Worm (Caenorhabditis elegans) whole organism, L1 larva: ENCODE results near the gene W07G4.2.

Source experiments
- C34B4.2 ChIP-seq: sonication (generic microtip); optimal IDR thresholded peaks from 2 replicates; lab custom pipeline; 2017; ENCODE audit warnings: mild to moderate bottlenecking, missing genetic modification characterization, missing compliant biosample characterization
- egl-27 ChIP-seq, 2 experiments: fragments of 150-350 bp in 1 of 2; sonication (generic microtip); optimal IDR thresholded peaks; 3 replicates each; lab custom pipeline; 2017 to 2018; ENCODE audit warnings: missing biosample characterization in 2 of 2, missing genetic modification characterization in 2 of 2, missing genetic modification reagents in 2 of 2
- lir-3 ChIP-seq: sonication (generic microtip); optimal IDR thresholded peaks from 2 replicates; lab custom pipeline; 2016; ENCODE audit warnings: mild to moderate bottlenecking, missing genetic modification characterization, moderate library complexity, missing compliant biosample characterization; ENCODE audit not compliant: poor library complexity
- mep-1 ChIP-seq: fragments of 150-350 bp; optimal IDR thresholded peaks from 2 replicates; lab custom pipeline; 2014; ENCODE audit warnings: missing biosample characterization, missing genetic modification characterization
- nhr-11 ChIP-seq: fragments of 150-350 bp; optimal IDR thresholded peaks from 2 replicates; lab custom pipeline; 2014; ENCODE audit warnings: missing biosample characterization, missing genetic modification characterization
- nhr-12 ChIP-seq: sonication (generic microtip); optimal IDR thresholded peaks from 2 replicates; lab custom pipeline; 2017; ENCODE audit warnings: missing biosample characterization, missing genetic modification characterization
- nhr-71 ChIP-seq: sonication (generic microtip); optimal IDR thresholded peaks from 2 replicates; lab custom pipeline; 2016; ENCODE audit warnings: mild to moderate bottlenecking, missing genetic modification characterization, moderate library complexity, missing compliant biosample characterization
- unc-62 ChIP-seq: fragments of 150-350 bp; optimal IDR thresholded peaks from 2 replicates; lab custom pipeline; 2014; ENCODE audit warnings: missing biosample characterization, missing genetic modification reagents, missing genetic modification characterization
- unc-98 ChIP-seq: fragments of 200-800 bp; sonication (Bioruptor generic); IDR thresholded peaks from 2 replicates; pipeline ENCODE4 v1.3.6; 2022; ENCODE audit warnings: missing genetic modification characterization, missing compliant biosample characterization
- zag-1 ChIP-seq: fragments of 150-350 bp; optimal IDR thresholded peaks from 2 replicates; lab custom pipeline; 2014; ENCODE audit warnings: missing biosample characterization, missing genetic modification characterization
- ztf-11 ChIP-seq, 2 experiments: sonication (generic microtip); optimal IDR thresholded peaks; 2 replicates each; lab custom pipeline; 2016 to 2017; ENCODE audit warnings: missing genetic modification characterization in 2 of 2, missing biosample characterization in 1 of 2, missing compliant biosample characterization in 1 of 2

- no peak for TF ChIP-seq nhr-71 (tag; lab: Kevin White, UChicago)
- no peak for TF ChIP-seq unc-98
- TF ChIP-seq mep-1 (tag; lab: Kevin White, UChicago), result no peak
- no peak for TF ChIP-seq lir-3 (tag; lab: Kevin White, UChicago)
- no peak for TF ChIP-seq nhr-11 (tag; lab: Kevin White, UChicago)
- TF ChIP-seq ztf-11 (tag; optimal IDR thresholded peaks at IDR 0.05; lab: Kevin White, UChicago), result no peak
- TF ChIP-seq nhr-12 (tag; lab: Kevin White, UChicago), result no peak
- TF ChIP-seq unc-62, result no peak
- TF ChIP-seq egl-27 (tag; optimal IDR thresholded peaks at IDR 0.05; lab: Kevin White, UChicago), result no peak
- TF ChIP-seq C34B4.2, result no peak
- no peak for TF ChIP-seq zag-1
Measured at ce11 chrV:13075432-13075831, 39.1 kb upstream of the W07G4.2 start.
